Worm (Caenorhabditis elegans) whole organism, young adult: ENCODE measurements around the gene znf-207.

Experiments used
- ekl-4 ChIP-seq: fragments of 200-800 bp; sonication (Bioruptor generic); IDR thresholded peaks from 2 replicates; pipeline ENCODE4 v1.3.6; 2022; ENCODE audit warnings: missing genetic modification reagents, missing genetic modification characterization, missing compliant biosample characterization
- hrde-1 ChIP-seq: sonication (generic microtip); optimal IDR thresholded peaks from 2 replicates; lab custom pipeline; 2016; ENCODE audit warnings: missing genetic modification characterization, mild to moderate bottlenecking, missing compliant biosample characterization, moderate library complexity, missing genotype, missing genetic modification reagents, borderline replicate concordance
- somi-1 ChIP-seq: fragments of 200-800 bp; sonication (Bioruptor generic); optimal IDR thresholded peaks from 2 replicates; lab custom pipeline; 2018; ENCODE audit warnings: mild to moderate bottlenecking, missing genetic modification characterization, missing compliant biosample characterization
- ztf-18 ChIP-seq: sonication (generic microtip); optimal IDR thresholded peaks from 2 replicates; lab custom pipeline; 2016; ENCODE audit warnings: missing genotype, mild to moderate bottlenecking, missing genetic modification characterization, missing compliant biosample characterization

ce11 chrIV:11329269-11329668, 18.5 kb downstream of the znf-207 start, which contains the start of gene leo-1:
- TF ChIP-seq hrde-1 (tag; lab: Kevin White, UChicago) (no peak), ztf-18 (no peak), ekl-4 (GFP tag; lab: Robert Waterston, UW) (no peak), somi-1 (no peak)
